Worm (Caenorhabditis elegans) whole organism, mixed stage, embryonic: ENCODE measurements around the gene srsx-30.
A peak's percentile ranks its signal among the peaks of the same experiment; 100 is the strongest.

Source experiments
- blmp-1 ChIP-seq: fragments of 150-350 bp; optimal IDR thresholded peaks from 2 replicates; lab custom pipeline; 2014; ENCODE audit warnings: missing biosample characterization, missing genetic modification characterization
- ces-1 ChIP-seq: fragments of 150-350 bp; optimal IDR thresholded peaks from 2 replicates; lab custom pipeline; 2014; ENCODE audit warnings: missing biosample characterization, missing genetic modification reagents, missing genetic modification characterization
- lin-13 ChIP-seq: fragments of 150-350 bp; optimal IDR thresholded peaks from 2 replicates; lab custom pipeline; 2014; ENCODE audit warnings: missing biosample characterization, missing genetic modification characterization
- mep-1 ChIP-seq: fragments of 150-350 bp; optimal IDR thresholded peaks from 2 replicates; lab custom pipeline; 2017; ENCODE audit warnings: missing biosample characterization, missing genetic modification reagents, missing genetic modification characterization, inconsistent platforms
- mls-2 ChIP-seq: sonication (generic microtip); optimal IDR thresholded peaks from 2 replicates; lab custom pipeline; 2016; ENCODE audit warnings: mild to moderate bottlenecking, missing genetic modification characterization, moderate library complexity, missing compliant biosample characterization
- nhr-237 ChIP-seq: fragments of 150-350 bp; optimal IDR thresholded peaks from 2 replicates; lab custom pipeline; 2014; ENCODE audit warnings: missing biosample characterization, missing genetic modification characterization
- snpc-4 ChIP-seq: fragments of 150-350 bp; optimal IDR thresholded peaks from 2 replicates; lab custom pipeline; 2014; ENCODE audit warnings: missing biosample characterization, missing genetic modification characterization
- ztf-11 ChIP-seq: fragments of 150-350 bp; optimal IDR thresholded peaks from 2 replicates; lab custom pipeline; 2014; ENCODE audit warnings: missing biosample characterization, missing genetic modification characterization

- TF ChIP-seq mls-2: no peak
- no peak for TF ChIP-seq lin-13 (tag; lab: Kevin White, UChicago)
- peak; percentile 59 for TF ChIP-seq mep-1 (tag; lab: Kevin White, UChicago)
- TF ChIP-seq ztf-11: no peak
- no peak for TF ChIP-seq blmp-1
- TF ChIP-seq ces-1 (GFP tag; lab: Kevin White, UChicago): peak; percentile 40
- TF ChIP-seq snpc-4 (tag; lab: Kevin White, UChicago): no peak
- TF ChIP-seq nhr-237 (tag; lab: Kevin White, UChicago): peak; percentile 26
Observed at ce11 chrV:10134077-10134693, 24.4 kb upstream of the srsx-30 start, which contains the start of the genes C08B6.18, wdr-20 and C08B6.8.
